Worm (Caenorhabditis elegans) whole organism, L4/young adult: ENCODE data around the gene F22B5.10.

Experiments used
- W03F9.2 ChIP-seq: fragments of 150-350 bp; optimal IDR thresholded peaks from 2 replicates; lab custom pipeline; 2014; ENCODE audit warnings: missing biosample characterization, missing genetic modification characterization
- him-1 ChIP-seq: sonication (generic microtip); optimal IDR thresholded peaks from 2 replicates; lab custom pipeline; 2016; ENCODE audit warnings: missing genotype, missing genetic modification reagents, missing genetic modification characterization, missing compliant biosample characterization

DNA sequence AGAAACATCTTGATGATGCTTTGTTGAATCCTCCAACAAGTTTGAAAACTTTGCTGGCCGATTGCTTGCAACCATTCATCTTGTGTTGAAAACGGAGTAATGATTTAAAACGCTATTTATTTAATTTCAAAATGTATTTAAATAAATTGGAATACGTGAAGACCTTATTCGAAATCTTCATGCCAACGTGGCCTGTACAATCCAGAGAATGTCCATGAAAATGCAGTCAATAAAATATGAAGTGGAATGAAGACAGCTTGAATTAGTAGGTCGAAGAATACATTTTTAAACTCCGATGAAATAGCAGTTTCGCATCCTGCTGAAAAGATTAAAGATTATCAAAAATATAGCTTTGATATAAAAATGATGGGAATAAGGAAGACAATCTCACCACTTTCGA lies 12.5 kb upstream of the F22B5.10 start, which contains the start of gene F22B5.5:
- no peak for TF ChIP-seq him-1
- TF ChIP-seq W03F9.2 (tag; lab: Kevin White, UChicago), result no peak
